Fruit fly (Drosophila melanogaster) whole organism, embryonic: Measurements from ENCODE around the gene CCAP-R.
A peak's percentile ranks its signal among the peaks of the same experiment; 100 is the strongest.

Source experiments
- B-H2 ChIP-seq: fragments of 200-800 bp; sonication (Bioruptor generic); optimal IDR thresholded peaks from 2 replicates; lab custom pipeline; 2018; ENCODE audit warnings: missing biosample characterization, mild to moderate bottlenecking, missing genetic modification characterization
- CG11696 ChIP-seq: fragments of 200-800 bp; sonication (Bioruptor generic); IDR thresholded peaks from 2 replicates; pipeline ENCODE4 v1.3.6; 2022; ENCODE audit warnings: missing biosample characterization, missing genetic modification characterization
- CG11723 ChIP-seq: fragments of 200-800 bp; sonication (Bioruptor generic); optimal IDR thresholded peaks from 2 replicates; lab custom pipeline; 2017; ENCODE audit warnings: missing biosample characterization, mild to moderate bottlenecking, missing genetic modification characterization
- CG12104 ChIP-seq: fragments of 200-800 bp; sonication (Bioruptor generic); optimal IDR thresholded peaks from 3 replicates; lab custom pipeline; 2016; ENCODE audit warnings: missing biosample characterization, missing genetic modification characterization
- CG12659 ChIP-seq: fragments of 200-800 bp; sonication (Bioruptor generic); optimal IDR thresholded peaks from 3 replicates; lab custom pipeline; 2017; ENCODE audit warnings: mild to moderate bottlenecking, missing biosample characterization, missing genetic modification reagents, missing genetic modification characterization
- CG13424 ChIP-seq: fragments of 200-800 bp; sonication (Bioruptor generic); optimal IDR thresholded peaks from 2 replicates; lab custom pipeline; 2019; ENCODE audit warnings: missing biosample characterization, mild to moderate bottlenecking, missing genetic modification characterization, moderate library complexity
- CG14667 ChIP-seq: fragments of 200-800 bp; sonication (Bioruptor generic); IDR thresholded peaks from 2 replicates; pipeline ENCODE4 v1.3.6; 2022; ENCODE audit warnings: missing biosample characterization, missing genetic modification characterization
- CG15011 ChIP-seq: fragments of 200-800 bp; sonication (Bioruptor generic); optimal IDR thresholded peaks from 3 replicates; lab custom pipeline; 2018; ENCODE audit warnings: missing biosample characterization, mild to moderate bottlenecking, missing genetic modification characterization
- CG15479 ChIP-seq: fragments of 200-800 bp; sonication (Bioruptor generic); optimal IDR thresholded peaks from 3 replicates; lab custom pipeline; 2019; ENCODE audit warnings: missing biosample characterization, mild to moderate bottlenecking, missing genetic modification characterization, moderate library complexity
- CG15696 ChIP-seq: fragments of 200-800 bp; sonication (Bioruptor generic); optimal IDR thresholded peaks from 2 replicates; lab custom pipeline; 2019; ENCODE audit warnings: missing biosample characterization, mild to moderate bottlenecking, missing genetic modification characterization, moderate library complexity
- CG1602 ChIP-seq: fragments of 200-800 bp; sonication (Bioruptor generic); optimal IDR thresholded peaks from 3 replicates; lab custom pipeline; 2016; ENCODE audit warnings: missing biosample characterization, missing genetic modification characterization
- CG16813 ChIP-seq: fragments of 200-800 bp; sonication (Bioruptor generic); IDR thresholded peaks from 3 replicates; pipeline ENCODE4 v1.3.6; 2022; ENCODE audit warnings: missing biosample characterization, missing genetic modification characterization; ENCODE audit not compliant: partially characterized antibody
- CG2202 ChIP-seq: fragments of 200-800 bp; sonication (Bioruptor generic); optimal IDR thresholded peaks from 2 replicates; lab custom pipeline; 2018; ENCODE audit warnings: missing biosample characterization, mild to moderate bottlenecking, missing genetic modification characterization
- CG32767 ChIP-seq: fragments of 200-800 bp; sonication (Bioruptor generic); IDR thresholded peaks from 2 replicates; pipeline ENCODE4 v1.3.6; 2022; ENCODE audit warnings: missing biosample characterization, missing genetic modification characterization
- CG3407 ChIP-seq: fragments of 200-800 bp; sonication (Bioruptor generic); optimal IDR thresholded peaks from 2 replicates; lab custom pipeline; 2018; ENCODE audit warnings: missing biosample characterization, mild to moderate bottlenecking, missing genetic modification characterization
- CG3995 ChIP-seq: fragments of 200-800 bp; sonication (Bioruptor generic); optimal IDR thresholded peaks from 3 replicates; lab custom pipeline; 2016; ENCODE audit warnings: missing biosample characterization, missing genetic modification characterization
- CG4617 ChIP-seq: fragments of 200-800 bp; sonication (Bioruptor generic); optimal IDR thresholded peaks from 3 replicates; lab custom pipeline; 2016; ENCODE audit warnings: missing biosample characterization, missing genetic modification characterization, borderline replicate concordance
- CG4820 ChIP-seq: fragments of 200-800 bp; sonication (Bioruptor generic); optimal IDR thresholded peaks from 3 replicates; lab custom pipeline; 2016; ENCODE audit warnings: missing biosample characterization, missing genetic modification characterization
- CG5953 ChIP-seq: fragments of 200-800 bp; sonication (Bioruptor generic); IDR thresholded peaks from 2 replicates; pipeline ENCODE4 v1.3.6; 2022; ENCODE audit warnings: missing biosample characterization, missing genetic modification characterization
- CG7987 ChIP-seq: fragments of 200-800 bp; sonication (Bioruptor generic); optimal IDR thresholded peaks from 2 replicates; lab custom pipeline; 2018; ENCODE audit warnings: missing biosample characterization, mild to moderate bottlenecking, missing genetic modification characterization, moderate library complexity
- CG8290 ChIP-seq, 3 experiments: fragments of 200-800 bp; sonication (Bioruptor generic); optimal IDR thresholded peaks; 2 replicates each; lab custom pipeline; 2016 to 2019; ENCODE audit warnings: missing biosample characterization in 3 of 3, missing genetic modification characterization in 3 of 3, mild to moderate bottlenecking in 2 of 3, moderate library complexity in 1 of 3
- CG9797 ChIP-seq: fragments of 200-800 bp; sonication (Bioruptor generic); optimal IDR thresholded peaks from 3 replicates; lab custom pipeline; 2018; ENCODE audit warnings: missing biosample characterization, mild to moderate bottlenecking, missing genetic modification characterization
- CG9876 ChIP-seq: fragments of 200-800 bp; sonication (Bioruptor generic); optimal IDR thresholded peaks from 2 replicates; lab custom pipeline; 2016; ENCODE audit warnings: missing biosample characterization, missing genetic modification characterization
- Dip2 ChIP-seq: fragments of 200-800 bp; sonication (Bioruptor generic); IDR thresholded peaks from 2 replicates; pipeline ENCODE4 v1.3.6; 2022; ENCODE audit warnings: missing biosample characterization, missing genetic modification characterization
- Dll ChIP-seq: fragments of 200-800 bp; sonication (Bioruptor generic); IDR thresholded peaks from 4 replicates; pipeline ENCODE4 v1.3.6; 2022; ENCODE audit warnings: missing biosample characterization, missing genetic modification characterization; ENCODE audit not compliant: partially characterized antibody
- Elba2 ChIP-seq: fragments of 200-800 bp; sonication (Bioruptor generic); optimal IDR thresholded peaks from 3 replicates; lab custom pipeline; 2016; ENCODE audit warnings: missing biosample characterization, missing genetic modification characterization
- Fer2 ChIP-seq: fragments of 200-800 bp; sonication (Bioruptor generic); optimal IDR thresholded peaks from 2 replicates; lab custom pipeline; 2018; ENCODE audit warnings: missing biosample characterization, mild to moderate bottlenecking, missing genetic modification characterization, moderate library complexity
- Gsc ChIP-seq: fragments of 200-800 bp; sonication (Bioruptor generic); IDR thresholded peaks from 2 replicates; pipeline ENCODE4 v1.3.6; 2022; ENCODE audit warnings: missing biosample characterization, missing genetic modification characterization
- Hey ChIP-seq: fragments of 200-800 bp; sonication (Bioruptor generic); optimal IDR thresholded peaks from 3 replicates; lab custom pipeline; 2018; ENCODE audit warnings: missing biosample characterization, mild to moderate bottlenecking, missing genetic modification characterization
- Kr ChIP-seq: fragments of 200-800 bp; sonication (Bioruptor generic); optimal IDR thresholded peaks from 2 replicates; lab custom pipeline; 2017; ENCODE audit warnings: missing biosample characterization, mild to moderate bottlenecking, missing genetic modification characterization
- Mrtf ChIP-seq: fragments of 200-800 bp; sonication (Bioruptor generic); IDR thresholded peaks from 3 replicates; pipeline ENCODE4 v1.3.6; 2022; ENCODE audit warnings: missing biosample characterization, missing genetic modification characterization
- NC2α ChIP-seq: fragments of 200-800 bp; sonication (Bioruptor generic); optimal IDR thresholded peaks from 2 replicates; lab custom pipeline; 2016; ENCODE audit warnings: missing biosample characterization, missing genetic modification characterization
- Nf-YC ChIP-seq: fragments of 200-800 bp; optimal IDR thresholded peaks from 3 replicates; lab custom pipeline; 2019; ENCODE audit warnings: missing biosample characterization, mild to moderate bottlenecking, missing genetic modification characterization, moderate library complexity
- PHDP ChIP-seq: fragments of 200-800 bp; sonication (Bioruptor generic); optimal IDR thresholded peaks from 3 replicates; lab custom pipeline; 2018; ENCODE audit warnings: missing biosample characterization, mild to moderate bottlenecking, missing genetic modification characterization, moderate library complexity
- ac ChIP-seq: fragments of 200-800 bp; sonication (Bioruptor generic); optimal IDR thresholded peaks from 3 replicates; lab custom pipeline; 2017; ENCODE audit warnings: missing biosample characterization, mild to moderate bottlenecking, missing genetic modification characterization
- ara ChIP-seq: fragments of 200-800 bp; sonication (Bioruptor generic); IDR thresholded peaks from 2 replicates; pipeline ENCODE4 v1.3.6; 2022; ENCODE audit warnings: missing biosample characterization, missing genetic modification characterization
- cas ChIP-seq: fragments of 200-800 bp; sonication (Bioruptor generic); IDR thresholded peaks from 2 replicates; pipeline ENCODE4 v1.3.6; 2022; ENCODE audit warnings: missing biosample characterization, missing genetic modification characterization
- danr ChIP-seq: fragments of 200-800 bp; sonication (Bioruptor generic); IDR thresholded peaks from 2 replicates; pipeline ENCODE4 v1.3.6; 2022; ENCODE audit warnings: missing biosample characterization, missing genetic modification characterization
- fru ChIP-seq: fragments of >200 bp; optimal IDR thresholded peaks from 2 replicates; lab custom pipeline; 2017
- insv ChIP-seq, 2 experiments: fragments of 200-800 bp; sonication (Bioruptor generic); optimal IDR thresholded peaks; 3 replicates each; lab custom pipeline; 2016 to 2018; ENCODE audit warnings: missing biosample characterization in 2 of 2, missing genetic modification characterization in 2 of 2
- ken ChIP-seq: fragments of 200-800 bp; sonication (Bioruptor generic); IDR thresholded peaks from 3 replicates; pipeline ENCODE4 v1.3.6; 2022; ENCODE audit warnings: missing biosample characterization, missing genetic modification characterization
- lmd ChIP-seq: fragments of 200-800 bp; sonication (Bioruptor generic); IDR thresholded peaks from 2 replicates; pipeline ENCODE4 v1.3.6; 2022; ENCODE audit warnings: missing biosample characterization, missing genetic modification characterization
- pita ChIP-seq: fragments of 200-800 bp; sonication (Bioruptor generic); optimal IDR thresholded peaks from 2 replicates; lab custom pipeline; 2017; ENCODE audit warnings: missing biosample characterization, mild to moderate bottlenecking, missing genetic modification characterization
- pros ChIP-seq: fragments of 200-800 bp; sonication (Bioruptor generic); optimal IDR thresholded peaks from 3 replicates; lab custom pipeline; 2019; ENCODE audit warnings: missing biosample characterization, mild to moderate bottlenecking, missing genetic modification characterization, moderate library complexity
- psq ChIP-seq: fragments of 200-800 bp; sonication (Bioruptor generic); optimal IDR thresholded peaks from 2 replicates; lab custom pipeline; 2017; ENCODE audit warnings: missing biosample characterization, missing genetic modification characterization
- sens ChIP-seq: fragments of 200-800 bp; sonication (Bioruptor generic); peaks from one replicate; lab custom pipeline; 2016; ENCODE audit warnings: missing biosample characterization, missing genetic modification characterization
- slbo ChIP-seq: fragments of 200-800 bp; sonication (Bioruptor generic); IDR thresholded peaks from 2 replicates; pipeline ENCODE4 v1.3.6; 2022; ENCODE audit warnings: missing biosample characterization, missing genetic modification characterization
- sqz ChIP-seq: fragments of 200-800 bp; sonication (Bioruptor generic); optimal IDR thresholded peaks from 3 replicates; lab custom pipeline; 2018; ENCODE audit warnings: missing biosample characterization, mild to moderate bottlenecking, missing genetic modification characterization
- toy ChIP-seq: fragments of 200-800 bp; sonication (Bioruptor generic); IDR thresholded peaks from 2 replicates; pipeline ENCODE4 v1.3.6; 2022; ENCODE audit warnings: missing biosample characterization, missing genetic modification characterization
- vnd ChIP-seq: fragments of 200-800 bp; sonication (Bioruptor generic); IDR thresholded peaks from 3 replicates; pipeline ENCODE4 v1.3.6; 2022; ENCODE audit warnings: missing biosample characterization, missing genetic modification characterization; ENCODE audit not compliant: partially characterized antibody
- zen ChIP-seq: fragments of 200-800 bp; sonication (Bioruptor generic); optimal IDR thresholded peaks from 3 replicates; lab custom pipeline; 2018; ENCODE audit warnings: missing biosample characterization, mild to moderate bottlenecking, missing genetic modification characterization, moderate library complexity

The CCAP-R gene

DNA sequence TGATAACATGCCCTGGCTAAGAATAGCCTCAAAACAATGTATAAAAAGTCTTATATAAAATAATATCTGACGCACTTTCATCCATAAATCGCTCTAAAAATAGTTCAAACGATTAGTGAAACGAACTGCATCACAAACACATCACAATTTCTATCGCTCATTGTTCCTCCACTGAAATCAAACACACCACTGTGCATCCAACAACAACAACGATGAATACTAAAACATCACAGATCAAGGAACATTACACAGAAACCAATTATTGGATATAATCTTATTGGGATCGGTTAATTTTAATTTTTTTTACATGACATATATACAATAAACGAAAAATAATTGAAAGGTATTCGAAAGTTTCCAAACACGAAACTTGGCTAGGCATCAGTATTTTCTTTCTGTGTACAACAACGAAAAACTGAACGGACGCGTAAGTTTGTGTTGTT lies 76.7 kb downstream of the CCAP-R start (continued):
- TF ChIP-seq ac (GFP tag; lab: Kevin White, UChicago) (no peak), Hey (tag; lab: Kevin White, UChicago) (no peak), zen (no peak), Mrtf (no peak; the same call in 2 of the 3 replicates), NC2α (GFP tag; lab: Kevin White, UChicago) (peak; percentile 68), pros (GFP tag; lab: Kevin White, UChicago) (no peak), CG11696 (no peak; the same call in 1 of the 2 replicates), CG4820 (GFP tag; lab: Kevin White, UChicago) (peak; percentile 80), CG15696 (tag; lab: Kevin White, UChicago) (peak; percentile 25), CG15011 (peak; percentile 25), insv (GFP tag; optimal IDR thresholded peaks at IDR 0.05; lab: Kevin White, UChicago) (no peak), CG13424 (tag; lab: Kevin White, UChicago) (peak; percentile 86), CG9797 (GFP tag; lab: Kevin White, UChicago) (no peak), Kr (GFP tag; lab: Kevin White, UChicago) (no peak), danr (GFP tag; lab: Robert Waterston, UW) (no peak), CG12659 (GFP tag; lab: Kevin White, UChicago) (peak; percentile 76), Nf-YC (tag; lab: Kevin White, UChicago) (peak; percentile 43), CG8290 (GFP tag; optimal IDR thresholded peaks at IDR 0.05; lab: Kevin White, UChicago) (peak; percentile 56), CG8290 (tag; optimal IDR thresholded peaks at IDR 0.05; lab: Kevin White, UChicago) (peak in 1 of 2 experiments; percentile 79), sqz (GFP tag; lab: Kevin White, UChicago) (peak; percentile 55), ara (GFP tag; lab: Robert Waterston, UW) (no peak; the same call in 1 of the 2 replicates), vnd (GFP tag; lab: Robert Waterston, UW) (no peak), CG1602 (GFP tag; lab: Kevin White, UChicago) (peak; percentile 71), toy (GFP tag; lab: Robert Waterston, UW) (no peak), Fer2 (peak; percentile 53), CG5953 (GFP tag; lab: Robert Waterston, UW) (peak; percentile 58), CG16813 (GFP tag; lab: Robert Waterston, UW) (no peak), CG12104 (GFP tag; lab: Kevin White, UChicago) (peak; percentile 65), Gsc (no peak), CG11723 (GFP tag; lab: Kevin White, UChicago) (peak; percentile 52), sens (GFP tag; lab: Kevin White, UChicago) (peak; percentile 96), CG3407 (peak; percentile 37), CG2202 (tag; lab: Kevin White, UChicago) (peak; percentile 65), cas (GFP tag; lab: Robert Waterston, UW) (0 out of 2 replicates have a peak, but pooled peaks have one; percentile 35), Dip2 (GFP tag; lab: Robert Waterston, UW) (no peak), ken (GFP tag; lab: Robert Waterston, UW) (no peak), CG9876 (GFP tag; lab: Kevin White, UChicago) (peak; percentile 12), CG3995 (GFP tag; lab: Kevin White, UChicago) (no peak), Dll (GFP tag; lab: Robert Waterston, UW) (no peak), Elba2 (GFP tag; lab: Kevin White, UChicago) (no peak), slbo (GFP tag; lab: Robert Waterston, UW) (peak; percentile 83), psq (GFP tag; lab: Kevin White, UChicago) (no peak), CG32767 (GFP tag; lab: Robert Waterston, UW) (peak; percentile 60; the same call in 1 of the 2 replicates), CG14667 (no peak; the same call in 1 of the 2 replicates), B-H2 (GFP tag; lab: Kevin White, UChicago) (no peak), PHDP (peak; percentile 84), CG4617 (GFP tag; lab: Kevin White, UChicago) (no peak), CG15479 (GFP tag; lab: Kevin White, UChicago) (no peak), pita (no peak), lmd (GFP tag; lab: Robert Waterston, UW) (no peak; the same call in 1 of the 2 replicates), CG7987 (GFP tag; lab: Kevin White, UChicago) (peak; percentile 61), fru (lab: Kevin White, UChicago) (no peak)
